Fruit fly (Drosophila melanogaster): ENCODE data around the gene CG14322.

Gene CG14322

dm6 chr3R:17699891-17700487 is 52.5 kb downstream of the CG14322 start:
- TF ChIP-seq Dif (GFP tag; optimal IDR thresholded peaks at IDR 0.05; ENCODE audit: partially characterized antibody) (peak; percentile 57), Hr83 (GFP tag; optimal IDR thresholded peaks at IDR 0.05; ENCODE audit: poor library complexity, severe bottlenecking) (peak; percentile 76), Rel (GFP tag; optimal IDR thresholded peaks at IDR 0.05) (peak; percentile 89), Rel (tag; optimal IDR thresholded peaks at IDR 0.05) (no peak), pan (optimal IDR thresholded peaks at IDR 0.05) (no peak)

- no peak for TF ChIP-seq tai (GFP tag; optimal IDR thresholded peaks at IDR 0.05)
- peak; percentile 79 for TF ChIP-seq Rel (GFP tag; optimal IDR thresholded peaks at IDR 0.05)
- peak; percentile 98 for TF ChIP-seq Rel (tag; optimal IDR thresholded peaks at IDR 0.05)
- TF ChIP-seq CG32264 (GFP tag; optimal IDR thresholded peaks at IDR 0.05): peak; percentile 67
- no peak for TF ChIP-seq usp (GFP tag; optimal IDR thresholded peaks at IDR 0.05)
- TF ChIP-seq foxo (GFP tag; optimal IDR thresholded peaks at IDR 0.05): peak in 1 of 2 experiments; percentile 99
- TF ChIP-seq dmrt93B (GFP tag; optimal IDR thresholded peaks at IDR 0.05): peak; percentile 97
- TF ChIP-seq dsf (GFP tag; optimal IDR thresholded peaks at IDR 0.05; ENCODE audit: borderline replicate concordance): no peak
- peak; percentile 75 for TF ChIP-seq Jra (GFP tag; optimal IDR thresholded peaks at IDR 0.05)
- peak; percentile 97 for TF ChIP-seq CG9705 (GFP tag; optimal IDR thresholded peaks at IDR 0.05)
- peak; percentile 14 to 67 for TF ChIP-seq dl (GFP tag; optimal IDR thresholded peaks at IDR 0.05; ENCODE audit: insufficient read depth in 1 of 2, partially characterized antibody in 2 of 2)
- TF ChIP-seq Mio (GFP tag; optimal IDR thresholded peaks at IDR 0.05): no peak
- TF ChIP-seq h (GFP tag; optimal IDR thresholded peaks at IDR 0.05): peak; percentile 91
- TF ChIP-seq OdsH (GFP tag; optimal IDR thresholded peaks at IDR 0.05): peak; percentile 99
- TF ChIP-seq woc (GFP tag; optimal IDR thresholded peaks at IDR 0.05): peak; percentile 82
- TF ChIP-seq Sp1 (GFP tag; optimal IDR thresholded peaks at IDR 0.05): peak; percentile 99
- no peak for TF ChIP-seq jim (GFP tag; optimal IDR thresholded peaks at IDR 0.05)
- TF ChIP-seq sv (GFP tag; optimal IDR thresholded peaks at IDR 0.05): peak; percentile 89
- TF ChIP-seq sage (GFP tag; optimal IDR thresholded peaks at IDR 0.05): peak; percentile 91
- peak; percentile 96 for TF ChIP-seq fru (GFP tag; optimal IDR thresholded peaks at IDR 0.05)
- TF ChIP-seq pan (optimal IDR thresholded peaks at IDR 0.05): no peak
- TF ChIP-seq Hr83 (GFP tag; optimal IDR thresholded peaks at IDR 0.05; ENCODE audit: poor library complexity, severe bottlenecking): peak; percentile 40
- peak; percentile 97 for TF ChIP-seq brk (GFP tag; optimal IDR thresholded peaks at IDR 0.05)
- peak; percentile 47 for TF ChIP-seq Dif (GFP tag; optimal IDR thresholded peaks at IDR 0.05; ENCODE audit: partially characterized antibody)
- TF ChIP-seq Dfd (GFP tag; optimal IDR thresholded peaks at IDR 0.05): peak; percentile 66
- peak; percentile 98 for TF ChIP-seq rgr (GFP tag; optimal IDR thresholded peaks at IDR 0.05)
- peak; percentile 99 for TF ChIP-seq HLH106 (tag; optimal IDR thresholded peaks at IDR 0.05)
- TF ChIP-seq br (GFP tag; optimal IDR thresholded peaks at IDR 0.05): peak; percentile 88
- TF ChIP-seq psq (GFP tag; optimal IDR thresholded peaks at IDR 0.05): peak; percentile 98
- no peak for TF ChIP-seq Vsx2 (GFP tag; optimal IDR thresholded peaks at IDR 0.05; ENCODE audit: partially characterized antibody)
- no peak for TF ChIP-seq Abd-B (GFP tag; optimal IDR thresholded peaks at IDR 0.05)
- TF ChIP-seq ey (GFP tag; optimal IDR thresholded peaks at IDR 0.05): peak; percentile 93
Measured at dm6 chr3R:17700488-17701130, 53.1 kb downstream of the CG14322 start.

- TF ChIP-seq brk (GFP tag; optimal IDR thresholded peaks at IDR 0.05) (no peak), sage (GFP tag; optimal IDR thresholded peaks at IDR 0.05) (no peak), HLH106 (tag; optimal IDR thresholded peaks at IDR 0.05) (peak; percentile 24), Dfd (GFP tag; optimal IDR thresholded peaks at IDR 0.05) (no peak), Mio (GFP tag; optimal IDR thresholded peaks at IDR 0.05) (no peak), usp (GFP tag; optimal IDR thresholded peaks at IDR 0.05) (no peak), CG32264 (GFP tag; optimal IDR thresholded peaks at IDR 0.05) (peak; percentile 34), dsf (GFP tag; optimal IDR thresholded peaks at IDR 0.05; ENCODE audit: borderline replicate concordance) (no peak), pan (optimal IDR thresholded peaks at IDR 0.05) (no peak), lola (GFP tag; optimal IDR thresholded peaks at IDR 0.05) (no peak), h (GFP tag; optimal IDR thresholded peaks at IDR 0.05) (peak; percentile 59), dl (GFP tag; optimal IDR thresholded peaks at IDR 0.05; ENCODE audit: insufficient read depth in 1 of 2, partially characterized antibody in 2 of 2) (peak in 1 of 2 experiments; percentile 15), sv (GFP tag; optimal IDR thresholded peaks at IDR 0.05) (no peak), Vsx2 (GFP tag; optimal IDR thresholded peaks at IDR 0.05; ENCODE audit: partially characterized antibody) (no peak), CrebA (GFP tag; optimal IDR thresholded peaks at IDR 0.05; ENCODE audit: borderline replicate concordance) (peak; percentile 91), GATAd (GFP tag; optimal IDR thresholded peaks at IDR 0.05) (no peak), Sp1 (GFP tag; optimal IDR thresholded peaks at IDR 0.05) (peak; percentile 21), CG9705 (GFP tag; optimal IDR thresholded peaks at IDR 0.05) (no peak), Hnf4 (GFP tag; optimal IDR thresholded peaks at IDR 0.05) (peak; percentile 63), Dif (GFP tag; optimal IDR thresholded peaks at IDR 0.05; ENCODE audit: partially characterized antibody) (peak; percentile 80), rgr (GFP tag; optimal IDR thresholded peaks at IDR 0.05) (peak; percentile 53), tai (GFP tag; optimal IDR thresholded peaks at IDR 0.05) (no peak), br (GFP tag; optimal IDR thresholded peaks at IDR 0.05) (peak; percentile 28), Abd-B (GFP tag; optimal IDR thresholded peaks at IDR 0.05) (no peak), ey (GFP tag; optimal IDR thresholded peaks at IDR 0.05) (no peak), OdsH (GFP tag; optimal IDR thresholded peaks at IDR 0.05) (no peak), psq (GFP tag; optimal IDR thresholded peaks at IDR 0.05) (peak; percentile 79), fru (GFP tag; optimal IDR thresholded peaks at IDR 0.05) (peak; percentile 30), woc (GFP tag; optimal IDR thresholded peaks at IDR 0.05) (no peak), dmrt93B (GFP tag; optimal IDR thresholded peaks at IDR 0.05) (no peak), Hr78 (GFP tag; optimal IDR thresholded peaks at IDR 0.05) (no peak), N (GFP tag; optimal IDR thresholded peaks at IDR 0.05) (peak; percentile 15), Myc (optimal IDR thresholded peaks at IDR 0.05) (no peak), Jra (GFP tag; optimal IDR thresholded peaks at IDR 0.05) (peak; percentile 63), jim (GFP tag; optimal IDR thresholded peaks at IDR 0.05) (no peak), foxo (GFP tag; optimal IDR thresholded peaks at IDR 0.05) (peak in 1 of 2 experiments; percentile 8)
Measured at dm6 chr3R:17701131-17701593, 53.7 kb downstream of the CG14322 start.
